Worm (Caenorhabditis elegans) whole organism, L4/young adult: Measurements from ENCODE around the gene taf-6.2.

Experiments
- W03F9.2 ChIP-seq: fragments of 150-350 bp; optimal IDR thresholded peaks from 2 replicates; lab custom pipeline; 2014; ENCODE audit warnings: missing biosample characterization, missing genetic modification characterization
- dao-5 ChIP-seq: sonication (generic microtip); optimal IDR thresholded peaks from 2 replicates; lab custom pipeline; 2016; ENCODE audit warnings: missing genotype, missing genetic modification characterization, moderate library complexity, missing compliant biosample characterization
- him-1 ChIP-seq: sonication (generic microtip); optimal IDR thresholded peaks from 2 replicates; lab custom pipeline; 2016; ENCODE audit warnings: missing genotype, missing genetic modification reagents, missing genetic modification characterization, missing compliant biosample characterization

Gene taf-6.2

DNA sequence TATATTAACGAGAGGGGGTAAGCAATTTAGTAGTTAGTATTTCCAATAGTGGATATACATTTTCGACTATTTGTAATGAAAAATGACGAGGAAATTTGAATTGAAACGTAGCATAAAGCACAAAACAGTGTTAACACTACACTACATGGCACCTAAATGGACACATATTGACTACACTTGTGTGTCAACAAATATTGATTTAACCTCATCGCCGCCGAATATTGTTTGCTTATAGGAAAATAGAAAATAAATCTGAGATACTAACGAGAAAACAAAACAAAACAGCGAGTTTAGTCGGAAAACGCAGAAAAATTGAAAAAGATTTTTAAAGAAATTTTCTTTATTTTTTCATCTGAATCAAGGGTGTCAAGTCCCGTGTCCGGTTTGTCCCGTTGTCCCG is 26.1 kb upstream of the taf-6.2 start:
- TF ChIP-seq him-1, result no peak
- TF ChIP-seq dao-5 (tag; lab: Kevin White, UChicago), result no peak
- TF ChIP-seq W03F9.2, result no peak

DNA sequence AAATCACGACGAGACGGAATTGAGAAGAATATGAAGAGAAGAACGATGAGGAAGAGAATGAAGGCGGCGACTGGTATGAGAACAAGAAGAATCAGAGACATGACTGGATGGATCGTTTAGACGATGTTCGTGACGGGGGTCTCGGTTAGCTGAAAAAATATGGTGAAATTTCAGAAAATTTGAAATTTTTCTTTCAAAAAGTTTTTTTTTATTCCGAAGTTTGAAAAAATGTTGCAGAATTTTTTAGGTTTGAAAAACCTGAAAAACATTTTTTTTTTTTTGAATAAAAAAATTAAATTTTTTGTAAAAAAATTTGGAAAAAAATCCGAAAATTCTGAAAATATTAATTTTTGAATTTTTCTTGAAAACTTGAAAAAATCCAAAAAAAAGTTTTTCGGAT is 24.5 kb upstream of the taf-6.2 start, which contains the start of gene Y37E11AM.3:
Gene Y37E11AM.3 (minus strand): TSS at position 101 of the 400 bp plus-strand sequence.
- TF ChIP-seq him-1 (no peak), dao-5 (tag; lab: Kevin White, UChicago) (no peak), W03F9.2 (no peak)

DNA sequence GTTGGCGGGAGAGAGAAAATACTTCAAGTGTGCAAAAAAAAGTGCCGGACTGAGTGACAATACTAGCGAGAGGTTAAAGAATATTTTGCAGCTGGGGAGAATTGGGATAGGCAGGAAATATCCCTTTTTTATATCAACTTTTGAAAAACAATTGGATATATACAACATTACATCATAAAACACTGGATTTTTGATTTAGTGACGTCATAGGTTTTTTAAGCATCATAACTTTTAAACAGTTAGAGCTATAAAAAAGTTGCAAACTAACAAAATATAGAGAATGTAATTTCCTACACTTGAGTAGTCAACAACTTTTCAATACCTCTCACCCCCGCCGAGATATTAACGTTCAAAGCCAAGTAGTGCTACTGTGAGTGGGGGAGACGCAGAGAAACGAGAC is 16.2 kb upstream of the taf-6.2 start:
- TF ChIP-seq him-1, result no peak
- no peak for TF ChIP-seq W03F9.2
- no peak for TF ChIP-seq dao-5 (tag; lab: Kevin White, UChicago)

DNA sequence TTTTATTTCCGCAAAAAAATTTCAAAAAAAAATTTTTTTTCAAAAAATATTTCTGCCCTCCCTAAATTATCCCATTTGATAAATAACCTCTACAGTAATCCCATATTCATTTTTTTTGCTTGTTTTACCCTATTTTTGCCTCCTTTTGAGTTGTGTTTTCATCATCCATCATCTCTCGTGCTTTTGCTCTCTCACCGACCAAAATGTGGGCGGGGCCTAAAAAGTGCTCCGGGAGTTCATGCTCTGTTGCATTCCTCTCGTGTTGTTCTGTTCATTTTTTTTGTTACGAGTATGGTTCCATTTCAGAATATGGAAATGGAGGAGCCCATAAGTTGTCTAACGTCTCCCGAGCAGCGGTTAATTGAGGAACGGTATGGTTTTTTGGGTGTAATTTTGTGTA is 14.7 kb upstream of the taf-6.2 start, which contains the start of gene Y37E11AL.1:
Gene Y37E11AL.1 (plus strand): TSS at position 301 of the 400 bp plus-strand sequence.
- TF ChIP-seq dao-5 (tag; lab: Kevin White, UChicago), result no peak
- TF ChIP-seq W03F9.2, result no peak
- no peak for TF ChIP-seq him-1

DNA sequence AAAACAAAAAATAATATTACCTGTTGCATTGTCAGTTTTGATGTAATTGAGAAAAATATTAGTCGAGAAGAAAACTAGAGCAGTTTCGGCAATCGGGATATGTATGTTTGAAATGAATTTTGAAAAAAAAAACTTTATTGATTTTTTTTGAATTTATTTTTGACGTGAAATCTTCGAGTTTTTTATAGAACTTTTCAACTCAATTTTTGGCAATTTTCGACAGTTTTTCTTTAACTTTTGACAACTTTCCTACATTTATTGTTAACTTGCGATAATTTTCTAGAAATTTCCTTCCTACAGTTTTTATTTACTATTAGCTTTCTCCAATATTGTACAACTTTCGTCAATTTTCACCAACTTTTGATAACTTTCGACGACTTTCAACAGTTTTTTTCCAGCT is 7.4 kb upstream of the taf-6.2 start, which contains the start of gene Y37E11AL.12:
Gene Y37E11AL.12 (minus strand): TSS at position 101 of the 400 bp plus-strand sequence.
- TF ChIP-seq him-1, result no peak
- no peak for TF ChIP-seq dao-5 (tag; lab: Kevin White, UChicago)
- no peak for TF ChIP-seq W03F9.2

DNA sequence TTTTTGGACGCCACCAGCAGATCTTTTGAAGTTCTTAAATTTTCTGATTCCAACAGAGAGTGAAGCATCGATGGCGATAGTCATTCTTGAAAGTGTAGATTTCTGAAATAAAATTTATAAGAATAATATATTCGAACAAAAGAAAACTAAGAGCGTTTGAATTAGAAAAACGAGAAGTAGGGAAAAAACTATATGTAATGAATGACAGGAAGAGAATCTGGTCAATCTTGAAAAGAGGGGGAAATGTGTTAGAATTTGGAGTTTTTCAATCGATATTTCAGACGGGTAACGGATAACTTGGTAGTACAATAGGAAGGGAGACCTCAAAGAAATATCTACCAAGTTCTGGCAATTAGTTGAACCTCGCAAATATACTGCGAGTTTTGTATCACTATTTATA is 6.0 kb upstream of the taf-6.2 start, which contains the start of gene Y37E11AL.9:
Gene Y37E11AL.9 (minus strand): TSS at position 101 of the 400 bp plus-strand sequence.
- TF ChIP-seq W03F9.2 (no peak), dao-5 (tag; lab: Kevin White, UChicago) (no peak), him-1 (no peak)

DNA sequence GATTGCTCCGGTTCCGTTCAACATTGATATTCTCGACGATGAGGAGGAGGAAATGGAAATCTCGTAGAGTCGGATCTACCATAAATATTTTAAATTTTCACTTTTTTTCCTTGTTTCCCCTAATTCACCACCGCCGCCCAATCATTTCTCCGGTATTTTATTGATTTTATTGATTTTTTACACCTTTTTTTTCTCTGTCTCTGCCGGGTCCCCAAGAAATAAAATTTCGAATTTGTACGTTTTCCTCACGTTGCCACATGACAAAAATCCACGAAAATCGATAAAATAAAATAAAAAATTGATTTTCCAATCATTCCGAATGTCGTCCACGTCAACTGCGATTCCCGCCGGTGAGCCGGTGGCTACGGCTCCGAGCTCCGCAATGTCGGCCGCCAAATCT is 3.7 kb upstream of the taf-6.2 start, which contains the start of gene Y37E11AL.2:
Gene Y37E11AL.2 (plus strand): TSS at position 301 of the 400 bp plus-strand sequence.
- TF ChIP-seq him-1, result no peak
- no peak for TF ChIP-seq dao-5 (tag; lab: Kevin White, UChicago)
- TF ChIP-seq W03F9.2, result no peak

DNA sequence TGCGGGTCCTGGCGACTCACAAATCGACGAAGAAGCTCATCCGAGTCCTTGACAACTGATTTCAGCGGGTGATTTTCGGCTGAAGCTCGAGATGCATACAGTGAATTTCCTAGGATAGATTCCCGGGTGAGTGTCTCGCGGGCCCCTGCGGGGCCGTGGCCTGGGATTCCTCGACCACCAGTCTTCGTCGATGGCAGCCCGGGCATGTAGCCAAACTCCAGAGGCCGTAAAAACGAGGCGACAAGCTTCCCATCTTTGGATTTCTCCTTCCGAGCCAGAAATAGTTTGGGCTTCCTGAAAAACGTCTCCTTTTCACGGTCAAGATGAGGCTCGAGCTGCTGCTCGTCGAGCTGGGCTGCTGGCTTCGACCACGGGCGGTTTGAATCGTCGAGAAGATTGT is 6.5 kb downstream of the taf-6.2 start:
- TF ChIP-seq dao-5 (tag; lab: Kevin White, UChicago), result no peak
- TF ChIP-seq him-1, result no peak
- TF ChIP-seq W03F9.2, result no peak

DNA sequence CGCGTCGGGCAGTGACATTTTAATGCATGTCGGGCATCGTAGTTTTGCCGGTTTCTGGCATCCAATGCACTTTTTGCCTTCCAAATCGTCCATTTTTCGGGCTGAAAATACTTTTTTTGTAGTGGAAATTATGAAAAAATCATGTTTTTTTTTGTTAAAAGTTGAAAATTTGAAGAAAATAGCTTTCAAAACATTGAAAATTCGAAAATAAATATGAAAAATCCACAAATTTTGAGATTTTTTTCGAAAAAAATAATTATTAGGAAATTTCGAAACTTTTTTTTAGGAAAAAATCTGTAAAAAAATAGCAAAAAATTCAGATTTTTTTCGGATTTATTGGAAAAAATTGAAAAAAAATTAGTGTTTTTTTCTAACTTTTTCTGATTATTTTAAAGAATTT is 7.8 kb downstream of the taf-6.2 start, which contains the start of gene map-1:
Gene map-1 (minus strand): TSS at position 101 of the 400 bp plus-strand sequence.
- no peak for TF ChIP-seq him-1
- no peak for TF ChIP-seq dao-5 (tag; lab: Kevin White, UChicago)
- TF ChIP-seq W03F9.2, result no peak

DNA sequence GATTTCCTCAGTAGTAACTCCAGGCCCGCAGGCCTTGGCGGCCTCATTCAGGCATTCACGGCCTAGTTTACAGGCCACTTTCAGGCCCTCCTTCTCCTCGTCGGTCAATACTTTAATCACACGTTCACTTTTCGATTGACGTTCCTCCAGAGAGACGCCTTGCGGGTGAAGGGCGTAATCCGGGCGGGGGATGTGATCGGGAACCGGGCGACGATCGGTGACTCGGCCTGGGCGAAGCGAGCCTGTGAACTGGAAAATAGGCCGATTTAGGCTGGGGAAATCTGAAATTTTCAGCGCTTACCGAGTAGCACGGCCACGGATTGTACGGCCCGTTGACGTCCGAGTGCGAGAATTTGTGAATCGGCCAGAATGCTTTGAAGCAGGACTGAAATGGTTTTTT is 8.3 kb downstream of the taf-6.2 start:
- TF ChIP-seq him-1 (no peak), dao-5 (tag; lab: Kevin White, UChicago) (no peak), W03F9.2 (no peak)

DNA sequence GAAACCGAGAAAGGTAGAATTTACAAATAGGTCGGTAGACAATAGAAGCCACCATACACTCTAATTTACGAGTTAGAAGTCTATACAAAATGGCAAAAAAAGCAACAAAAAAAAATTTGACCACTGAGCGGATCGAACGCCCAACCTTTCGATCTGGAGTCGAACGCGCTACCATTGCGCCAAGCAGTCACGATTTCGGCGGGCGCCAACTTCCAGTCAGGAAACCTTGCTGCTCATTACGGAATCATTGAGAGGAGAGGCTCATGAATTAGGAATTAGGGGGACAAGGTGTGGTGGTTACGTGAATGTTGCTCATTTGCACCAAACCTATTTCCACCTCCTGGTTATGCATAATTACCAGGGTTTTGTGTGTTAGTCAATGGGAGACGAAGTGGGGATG is 12.8 kb downstream of the taf-6.2 start:
- no peak for TF ChIP-seq W03F9.2
- TF ChIP-seq dao-5 (tag; lab: Kevin White, UChicago), result no peak
- no peak for TF ChIP-seq him-1

DNA sequence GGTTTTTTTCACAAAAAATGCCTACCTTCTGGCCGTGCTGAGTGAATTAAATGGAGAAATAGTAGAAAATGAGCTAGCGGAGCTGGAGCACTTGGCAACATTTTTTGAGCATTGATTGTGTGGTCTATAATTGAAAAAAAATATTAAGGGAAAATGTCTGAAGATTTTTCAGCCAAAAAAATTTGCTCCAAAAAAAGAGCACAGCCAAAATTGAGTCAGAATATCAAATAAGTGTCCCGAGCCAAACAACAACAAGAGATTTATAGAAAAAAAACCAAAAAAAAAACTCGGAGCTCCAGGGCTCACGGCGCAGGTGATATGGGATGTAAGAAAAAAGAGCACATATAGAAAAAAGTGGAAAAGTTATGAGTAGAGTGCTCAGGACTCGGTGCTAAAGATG is 25.9 kb downstream of the taf-6.2 start, which contains the start of gene fmil-1:
Gene fmil-1 (minus strand): TSS at position 101 of the 400 bp plus-strand sequence.
- TF ChIP-seq him-1, result no peak
- no peak for TF ChIP-seq W03F9.2
- TF ChIP-seq dao-5 (tag; lab: Kevin White, UChicago), result no peak

DNA sequence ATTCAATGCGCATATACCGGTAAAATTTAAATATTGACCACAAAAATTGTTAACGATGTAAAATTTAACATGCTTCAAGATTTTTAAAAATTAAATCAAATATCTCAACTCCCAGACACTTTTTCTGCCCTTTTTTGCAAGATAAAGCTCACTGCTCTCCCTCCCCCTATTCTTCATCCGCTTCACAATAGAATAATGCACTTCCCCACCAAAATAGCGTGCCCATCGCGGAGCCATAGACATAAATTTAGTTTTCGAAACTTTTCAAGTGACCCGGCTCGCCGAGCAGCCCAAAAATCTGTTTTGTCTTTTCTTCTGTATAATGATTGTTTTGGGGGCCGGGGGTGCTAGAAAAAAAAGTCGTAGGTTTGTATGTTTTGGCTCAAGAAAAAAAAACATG is 26.7 kb downstream of the taf-6.2 start:
- no peak for TF ChIP-seq dao-5 (tag; lab: Kevin White, UChicago)
- no peak for TF ChIP-seq him-1
- TF ChIP-seq W03F9.2, result no peak

DNA sequence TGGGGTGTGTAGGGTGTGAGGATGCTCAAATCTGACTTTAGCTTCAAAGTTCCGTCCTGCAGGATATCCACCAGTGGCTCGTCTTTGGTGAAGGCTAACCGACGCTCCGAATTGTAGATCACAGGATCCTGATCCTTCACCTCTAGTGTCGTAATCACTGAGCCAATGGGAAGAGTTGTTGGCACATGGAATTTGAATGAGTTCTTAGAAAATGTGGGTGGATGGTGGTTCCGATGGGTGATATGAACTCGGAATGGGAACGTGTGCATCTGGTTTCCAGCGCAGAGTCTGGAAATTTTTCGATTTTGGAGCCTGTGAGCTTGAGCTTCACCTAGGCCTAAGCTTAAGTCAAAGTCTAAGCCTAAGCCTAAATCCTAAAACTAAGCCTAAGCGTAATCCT is 28.0 kb downstream of the taf-6.2 start:
- TF ChIP-seq him-1 (no peak), W03F9.2 (no peak), dao-5 (tag; lab: Kevin White, UChicago) (no peak)

DNA sequence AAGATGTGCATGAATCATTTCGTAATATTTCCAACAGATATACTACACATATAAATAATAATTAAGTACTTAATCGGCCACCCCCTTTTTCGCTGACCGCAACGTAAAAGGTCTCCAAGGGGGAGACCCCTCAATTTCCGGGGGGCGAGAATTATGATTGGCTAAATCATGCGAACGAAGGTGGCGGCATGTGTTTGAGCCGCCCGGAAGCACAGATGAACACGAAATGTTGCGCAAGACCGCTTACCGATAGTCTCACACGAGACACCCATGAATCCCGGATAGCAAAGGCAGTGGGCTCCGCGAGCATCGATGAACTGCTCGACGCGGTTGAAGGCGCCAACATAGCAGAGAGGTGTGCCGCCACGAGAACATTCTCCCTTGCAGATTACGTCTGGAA is 29.4 kb downstream of the taf-6.2 start:
- TF ChIP-seq dao-5 (tag; lab: Kevin White, UChicago), result no peak
- no peak for TF ChIP-seq W03F9.2
- no peak for TF ChIP-seq him-1

DNA sequence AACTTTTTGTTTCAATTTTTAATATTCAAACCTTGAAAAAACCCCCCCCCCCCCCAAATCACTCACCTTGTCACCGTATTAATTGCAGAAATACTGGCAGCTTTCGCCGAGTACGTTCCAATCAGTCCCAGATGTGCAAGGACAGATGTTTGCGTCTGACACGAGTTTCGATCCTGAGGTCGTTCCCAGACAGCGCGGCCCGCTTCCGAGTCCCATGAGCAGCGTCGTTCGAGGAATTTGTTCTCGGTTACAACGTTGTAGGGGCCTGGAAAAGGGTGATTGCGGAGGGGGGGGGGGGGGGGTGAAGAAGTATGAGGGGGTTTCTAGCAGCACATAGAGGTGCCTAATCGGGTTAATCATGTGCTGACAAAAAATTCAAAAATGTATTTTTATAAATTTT is 31.7 kb downstream of the taf-6.2 start:
- TF ChIP-seq W03F9.2 (no peak), him-1 (no peak), dao-5 (tag; lab: Kevin White, UChicago) (no peak)
